Worm (Caenorhabditis elegans): Measurements from ENCODE around the gene gadr-2.

ce11 chrIV:9450375-9450774 lies 34.6 kb downstream of the gadr-2 start, which contains the start of gene cpin-1:
- no peak for TF ChIP-seq elt-1 (tag; optimal IDR thresholded peaks at IDR 0.05; ENCODE audit: borderline replicate concordance, insufficient read depth)
- no peak for TF ChIP-seq unc-62 (GFP tag; optimal IDR thresholded peaks at IDR 0.05)

All from whole organism, mixed stage, embryonic.